Fruit fly (Drosophila melanogaster): ENCODE data around the gene smog.

The smog gene

dm6 chr2L:4811491-4812058, 41.1 kb upstream of the smog start (continued):
- TF ChIP-seq CG17328 (GFP tag; IDR thresholded peaks at IDR 0.05) (no peak), D19B (GFP tag; optimal IDR thresholded peaks at IDR 0.05) (no peak), twi (tag; optimal IDR thresholded peaks at IDR 0.05) (no peak), pnt (GFP tag; optimal IDR thresholded peaks at IDR 0.05) (no peak), Lhr (GFP tag; optimal IDR thresholded peaks at IDR 0.05) (peak; percentile 97), HLH4C (GFP tag; IDR thresholded peaks at IDR 0.05; ENCODE audit: partially characterized antibody) (peak; percentile 60; the same call in 1 of the 3 replicates), CG10543 (GFP tag; optimal IDR thresholded peaks at IDR 0.05) (peak; percentile 95), CTCF (GFP tag; optimal IDR thresholded peaks at IDR 0.05) (no peak), CG7745 (tag; optimal IDR thresholded peaks at IDR 0.05) (no peak), CG8281 (tag; optimal IDR thresholded peaks at IDR 0.05) (no peak), Eip74EF (GFP tag; optimal IDR thresholded peaks at IDR 0.05) (no peak), CG12769 (tag; optimal IDR thresholded peaks at IDR 0.05) (peak; percentile 99), Asciz (GFP tag; optimal IDR thresholded peaks at IDR 0.05) (no peak), kni (GFP tag; optimal IDR thresholded peaks at IDR 0.05) (peak; percentile 94), Optix (GFP tag; IDR thresholded peaks at IDR 0.05) (peak; percentile 57; the same call in 2 of the 3 replicates), Mrtf (GFP tag; IDR thresholded peaks at IDR 0.05) (no peak), B-H1 (GFP tag; IDR thresholded peaks at IDR 0.05) (no peak), CG9876 (GFP tag; optimal IDR thresholded peaks at IDR 0.05) (no peak), unc-4 (GFP tag; IDR thresholded peaks at IDR 0.05; ENCODE audit: partially characterized antibody) (peak; percentile 66), gro (GFP tag; optimal IDR thresholded peaks at IDR 0.05) (peak; percentile 13), vfl (GFP tag; optimal IDR thresholded peaks at IDR 0.05) (no peak), PHDP (tag; optimal IDR thresholded peaks at IDR 0.05) (no peak), ems (GFP tag; optimal IDR thresholded peaks at IDR 0.05) (no peak), run (tag; optimal IDR thresholded peaks at IDR 0.05) (peak; percentile 43), scrt (GFP tag; optimal IDR thresholded peaks at IDR 0.05) (peak; percentile 57), wek (GFP tag; optimal IDR thresholded peaks at IDR 0.05) (peak; percentile 17), bsh (GFP tag; optimal IDR thresholded peaks at IDR 0.05) (no peak), kay (GFP tag; optimal IDR thresholded peaks at IDR 0.05) (no peak), sqz (GFP tag; optimal IDR thresholded peaks at IDR 0.05) (peak; percentile 84), danr (GFP tag; IDR thresholded peaks at IDR 0.05) (no peak), emc (GFP tag; optimal IDR thresholded peaks at IDR 0.05) (no peak), CG16813 (GFP tag; IDR thresholded peaks at IDR 0.05; ENCODE audit: partially characterized antibody) (peak; percentile 70), mam (GFP tag; optimal IDR thresholded peaks at IDR 0.05) (no peak), tup (GFP tag; optimal IDR thresholded peaks at IDR 0.05) (no peak), CG11456 (GFP tag; IDR thresholded peaks at IDR 0.05) (no peak), CG11085 (GFP tag; IDR thresholded peaks at IDR 0.05) (no peak), pzg (GFP tag; optimal IDR thresholded peaks at IDR 0.05) (peak; percentile 13), CG10209 (GFP tag; optimal IDR thresholded peaks at IDR 0.05) (no peak), MBD-R2 (GFP tag; IDR thresholded peaks at IDR 0.05) (no peak), disco-r (GFP tag; optimal IDR thresholded peaks at IDR 0.05) (no peak), Fer1 (GFP tag; optimal IDR thresholded peaks at IDR 0.05) (no peak), CG14014 (GFP tag; IDR thresholded peaks at IDR 0.05) (no peak), prd (optimal IDR thresholded peaks at IDR 0.05) (no peak), prd (GFP tag; IDR thresholded peaks at IDR 0.05) (no peak), dmrt99B (tag; optimal IDR thresholded peaks at IDR 0.05) (no peak), Dek (tag; optimal IDR thresholded peaks at IDR 0.05) (no peak), CG4282 (GFP tag; optimal IDR thresholded peaks at IDR 0.05) (no peak), HmgD (GFP tag; optimal IDR thresholded peaks at IDR 0.05) (peak; percentile 93), nau (GFP tag; optimal IDR thresholded peaks at IDR 0.05) (peak; percentile 25), nerfin-2 (GFP tag; IDR thresholded peaks at IDR 0.05; ENCODE audit: partially characterized antibody) (peak; percentile 61), Rfx (GFP tag; IDR thresholded peaks at IDR 0.05) (peak; percentile 4)
